Fruit fly (Drosophila melanogaster) whole organism, pupa: Measurements from ENCODE around the gene caup.

Experiments
- CG10348 ChIP-seq: fragments of 200-800 bp; sonication (Bioruptor generic); IDR thresholded peaks from 2 replicates; pipeline ENCODE4 v1.3.6; 2022; ENCODE audit warnings: missing biosample characterization, missing genetic modification characterization
- CG12605 ChIP-seq: fragments of 200-800 bp; sonication (Bioruptor generic); IDR thresholded peaks from 2 replicates; pipeline ENCODE4 v1.3.6; 2022; ENCODE audit warnings: missing biosample characterization, missing genetic modification characterization
- CG13204 ChIP-seq: fragments of 200-800 bp; sonication (Bioruptor generic); optimal IDR thresholded peaks from 2 replicates; lab custom pipeline; 2018; ENCODE audit warnings: missing biosample characterization, mild to moderate bottlenecking, missing genetic modification characterization, moderate library complexity
- CG14655 ChIP-seq: fragments of 200-800 bp; sonication (Bioruptor generic); optimal IDR thresholded peaks from 3 replicates; lab custom pipeline; 2017; ENCODE audit warnings: mild to moderate bottlenecking, missing biosample characterization, missing genetic modification reagents, missing genetic modification characterization
- CG15710 ChIP-seq: fragments of 200-800 bp; sonication (Bioruptor generic); optimal IDR thresholded peaks from 2 replicates; lab custom pipeline; 2018; ENCODE audit warnings: missing biosample characterization, mild to moderate bottlenecking, missing genetic modification characterization, moderate library complexity
- CG17806 ChIP-seq: fragments of 200-800 bp; sonication (Bioruptor generic); optimal IDR thresholded peaks from 2 replicates; lab custom pipeline; 2018; ENCODE audit warnings: missing biosample characterization, mild to moderate bottlenecking, missing genetic modification characterization, moderate library complexity
- CG32121 ChIP-seq: fragments of 200-800 bp; sonication (Bioruptor generic); IDR thresholded peaks from 2 replicates; pipeline ENCODE4 v1.3.6; 2022; ENCODE audit warnings: missing biosample characterization, missing genetic modification characterization
- CG34367 ChIP-seq: fragments of 200-800 bp; sonication (Bioruptor generic); optimal IDR thresholded peaks from 2 replicates; lab custom pipeline; 2018; ENCODE audit warnings: missing biosample characterization, mild to moderate bottlenecking, missing genetic modification characterization
- CG4496 ChIP-seq: fragments of 200-800 bp; sonication (Bioruptor generic); IDR thresholded peaks from 3 replicates; pipeline ENCODE4 v1.3.6; 2022; ENCODE audit warnings: missing biosample characterization, missing genetic modification characterization
- CG8159 ChIP-seq: fragments of 200-800 bp; sonication (Bioruptor generic); optimal IDR thresholded peaks from 3 replicates; lab custom pipeline; 2018; ENCODE audit warnings: missing biosample characterization, mild to moderate bottlenecking, missing genetic modification characterization, moderate library complexity
- CG8301 ChIP-seq: fragments of 200-800 bp; sonication (Bioruptor generic); optimal IDR thresholded peaks from 2 replicates; lab custom pipeline; 2018; ENCODE audit warnings: missing biosample characterization, mild to moderate bottlenecking, missing genetic modification characterization
- CG9948 ChIP-seq: fragments of 200-800 bp; sonication (Bioruptor generic); optimal IDR thresholded peaks from 2 replicates; lab custom pipeline; 2018; ENCODE audit warnings: missing biosample characterization, mild to moderate bottlenecking, missing genetic modification characterization, moderate library complexity
- D1 ChIP-seq: fragments of 200-800 bp; sonication (Bioruptor generic); optimal IDR thresholded peaks from 2 replicates; lab custom pipeline; 2018; ENCODE audit warnings: missing biosample characterization, mild to moderate bottlenecking, missing genetic modification characterization, moderate library complexity
- EcR ChIP-seq: fragments of 200-800 bp; sonication (Bioruptor generic); optimal IDR thresholded peaks from 3 replicates; lab custom pipeline; 2019; ENCODE audit warnings: missing biosample characterization, missing genetic modification characterization, mild to moderate bottlenecking, moderate library complexity, missing genetic modification reagents
- Ets98B ChIP-seq: fragments of 200-800 bp; sonication (Bioruptor generic); IDR thresholded peaks from 2 replicates; pipeline ENCODE4 v1.3.6; 2022; ENCODE audit warnings: missing biosample characterization, missing genetic modification characterization
- Pif1A ChIP-seq: fragments of 200-800 bp; sonication (Bioruptor generic); optimal IDR thresholded peaks from 3 replicates; lab custom pipeline; 2016; ENCODE audit warnings: missing biosample characterization, missing genetic modification characterization
- Pif1B ChIP-seq: fragments of 200-800 bp; sonication (Bioruptor generic); optimal IDR thresholded peaks from 3 replicates; lab custom pipeline; 2016; ENCODE audit warnings: missing biosample characterization, missing genetic modification characterization
- Snoo ChIP-seq: fragments of 200-800 bp; sonication (Bioruptor generic); optimal IDR thresholded peaks from 3 replicates; lab custom pipeline; 2017; ENCODE audit warnings: missing biosample characterization, mild to moderate bottlenecking, missing genetic modification characterization, inconsistent platforms
- fd96Ca ChIP-seq: fragments of 200-800 bp; sonication (Bioruptor generic); IDR thresholded peaks from 3 replicates; pipeline ENCODE4 v1.3.6; 2022; ENCODE audit warnings: missing biosample characterization, missing genetic modification characterization
- gl ChIP-seq: fragments of 200-800 bp; sonication (Bioruptor generic); optimal IDR thresholded peaks from 2 replicates; lab custom pipeline; 2018; ENCODE audit warnings: missing biosample characterization, mild to moderate bottlenecking, missing genetic modification characterization
- rn ChIP-seq: fragments of 200-800 bp; sonication (Bioruptor generic); IDR thresholded peaks from 2 replicates; pipeline ENCODE4 v1.3.6; 2022; ENCODE audit warnings: missing biosample characterization, missing genetic modification characterization

The caup gene

DNA sequence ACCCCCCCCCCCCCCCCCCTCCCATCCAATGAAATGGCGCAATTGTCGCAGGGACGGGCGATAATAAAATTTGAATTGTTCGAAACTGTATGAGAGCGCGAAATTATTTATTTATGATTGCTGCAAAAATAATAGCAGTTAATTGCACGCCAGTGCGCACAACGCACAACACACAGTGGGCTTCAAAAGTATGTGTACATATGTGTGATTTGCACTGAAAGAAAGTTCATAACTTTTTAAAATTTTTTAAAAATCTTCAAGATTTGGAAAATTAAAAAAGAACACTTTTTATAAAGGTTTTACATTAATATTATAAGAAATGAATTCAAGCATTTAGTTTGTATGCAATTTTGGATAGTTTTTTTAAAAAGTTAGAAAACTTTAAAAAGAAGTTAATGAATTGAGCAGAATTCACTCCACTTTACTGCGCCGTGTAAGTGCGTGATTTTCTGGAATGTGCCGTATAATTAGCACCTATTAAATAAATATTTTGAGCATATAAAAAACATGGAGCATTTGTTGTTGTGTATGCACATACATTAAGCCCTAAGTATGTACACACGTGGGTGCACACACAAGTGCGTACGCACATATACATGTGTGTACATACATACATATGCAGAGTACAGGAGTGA lies 19.3 kb upstream of the caup start:
- TF ChIP-seq Pif1B (GFP tag; lab: Kevin White, UChicago) = no peak
- no peak for TF ChIP-seq CG4496 (GFP tag; lab: Robert Waterston, UW)
- no peak for TF ChIP-seq Ets98B
- no peak for TF ChIP-seq CG32121 (GFP tag; lab: Robert Waterston, UW)
- no peak for TF ChIP-seq CG10348 (GFP tag; lab: Robert Waterston, UW)
- peak; percentile 32 for TF ChIP-seq CG34367
- TF ChIP-seq Pif1A (GFP tag; lab: Kevin White, UChicago) = no peak
- no peak for TF ChIP-seq CG12605
- TF ChIP-seq EcR (GFP tag; lab: Kevin White, UChicago) = no peak
- no peak for TF ChIP-seq CG13204 (GFP tag; lab: Kevin White, UChicago)
- TF ChIP-seq CG17806 (tag; lab: Kevin White, UChicago) = peak; percentile 7
- peak; percentile 8 for TF ChIP-seq CG15710 (tag; lab: Kevin White, UChicago)
- TF ChIP-seq rn = no peak
- no peak for TF ChIP-seq gl (tag; lab: Kevin White, UChicago)
- no peak for TF ChIP-seq CG8301 (tag; lab: Kevin White, UChicago)
- no peak for TF ChIP-seq Snoo (tag; lab: Kevin White, UChicago)
- TF ChIP-seq fd96Ca (GFP tag; lab: Robert Waterston, UW) = no peak
- peak; percentile 46 for TF ChIP-seq CG8159 (tag; lab: Kevin White, UChicago)
- TF ChIP-seq CG14655 = peak; percentile 39
- TF ChIP-seq CG9948 (tag; lab: Kevin White, UChicago) = peak; percentile 28
- peak; percentile 18 for TF ChIP-seq D1 (tag; lab: Kevin White, UChicago)
- TF ChIP-seq, all 21 proteins: peak for 7

DNA sequence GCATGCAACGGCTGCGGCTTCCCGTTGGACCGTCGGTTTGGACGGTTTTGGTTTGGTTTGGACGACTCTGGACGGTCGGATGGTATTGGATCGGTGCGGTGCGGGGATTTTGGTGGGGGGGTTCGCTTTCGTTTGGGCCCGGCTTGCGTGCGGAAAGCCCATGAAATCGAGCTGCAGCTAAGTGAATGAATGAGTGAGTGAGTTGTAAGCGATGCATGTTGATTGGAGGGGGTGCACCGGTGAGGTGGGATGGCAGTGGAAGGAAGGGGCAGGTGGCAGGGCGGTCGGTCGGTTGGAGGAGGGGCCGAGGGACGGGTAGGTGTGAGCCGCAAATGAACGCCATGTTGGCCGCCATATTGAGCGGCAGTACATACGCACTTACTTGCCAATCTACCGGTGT lies 18.7 kb upstream of the caup start:
- TF ChIP-seq Pif1A (GFP tag; lab: Kevin White, UChicago) (no peak), CG8301 (tag; lab: Kevin White, UChicago) (no peak), CG13204 (GFP tag; lab: Kevin White, UChicago) (peak; percentile 47)
- TF ChIP-seq, all 21 proteins: peak for 1

DNA sequence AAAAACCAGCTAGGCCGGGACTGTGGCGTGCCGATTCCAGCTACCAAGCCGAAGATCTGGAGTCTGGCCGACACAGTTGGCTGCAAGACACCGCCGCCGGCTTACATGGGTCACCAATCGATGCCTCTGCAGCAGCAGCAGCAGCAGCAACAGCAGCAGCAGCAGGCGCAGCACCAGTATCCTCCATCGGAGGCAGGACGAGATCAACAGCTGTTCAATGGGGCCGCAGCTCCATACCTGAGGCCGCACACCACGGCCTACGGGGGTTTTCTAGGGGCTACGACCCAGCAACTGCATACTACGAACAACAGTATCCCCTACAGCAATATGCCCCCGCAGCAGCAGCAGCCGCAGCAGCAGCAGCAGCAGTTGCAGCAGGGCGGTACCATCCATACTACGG lies 14.6 kb upstream of the caup start:
- TF ChIP-seq CG34367 (no peak), gl (tag; lab: Kevin White, UChicago) (no peak), CG8159 (tag; lab: Kevin White, UChicago) (no peak), fd96Ca (GFP tag; lab: Robert Waterston, UW) (no peak), CG14655 (no peak), CG32121 (GFP tag; lab: Robert Waterston, UW) (no peak), CG15710 (tag; lab: Kevin White, UChicago) (no peak), rn (no peak), D1 (tag; lab: Kevin White, UChicago) (no peak), EcR (GFP tag; lab: Kevin White, UChicago) (no peak), Snoo (tag; lab: Kevin White, UChicago) (no peak), CG10348 (GFP tag; lab: Robert Waterston, UW) (no peak), Pif1A (GFP tag; lab: Kevin White, UChicago) (no peak), CG12605 (no peak), CG17806 (tag; lab: Kevin White, UChicago) (no peak), CG4496 (GFP tag; lab: Robert Waterston, UW) (no peak), CG8301 (tag; lab: Kevin White, UChicago) (no peak), CG13204 (GFP tag; lab: Kevin White, UChicago) (no peak)

DNA sequence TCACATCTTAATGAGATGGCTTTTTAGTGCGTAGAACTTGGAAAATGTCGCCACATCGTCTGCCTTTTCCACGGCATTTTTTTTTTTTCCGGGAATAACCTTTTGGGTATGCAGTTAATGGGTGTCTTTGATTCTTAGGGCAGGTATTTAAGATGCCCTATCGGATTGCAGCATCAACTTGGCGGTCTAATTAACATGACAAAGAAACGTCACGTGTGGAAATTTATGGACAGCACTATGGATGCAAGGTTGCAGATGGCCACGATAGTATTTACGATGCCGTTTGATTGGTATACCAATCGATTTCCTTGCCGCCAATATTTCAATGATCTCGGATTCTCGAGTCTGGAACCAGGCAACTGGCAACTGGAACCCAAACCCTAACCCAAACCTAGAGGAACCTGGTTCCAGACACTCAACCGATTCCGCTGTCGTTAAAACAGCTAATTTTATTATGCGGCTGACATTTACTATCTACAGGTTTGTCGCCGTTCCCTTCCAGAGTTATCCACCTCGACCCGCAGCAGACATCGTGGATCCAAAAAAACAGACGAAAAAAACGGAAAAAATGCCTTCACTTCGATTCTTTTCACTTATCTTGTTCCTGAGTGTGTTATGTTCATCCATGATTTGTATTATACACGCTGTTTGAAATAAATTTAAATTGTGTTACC lies 8.1 kb upstream of the caup start:
- TF ChIP-seq EcR (GFP tag; lab: Kevin White, UChicago) (no peak), Pif1B (GFP tag; lab: Kevin White, UChicago) (no peak), CG12605 (no peak), Snoo (tag; lab: Kevin White, UChicago) (no peak), gl (tag; lab: Kevin White, UChicago) (no peak), CG32121 (GFP tag; lab: Robert Waterston, UW) (no peak), rn (no peak), CG8159 (tag; lab: Kevin White, UChicago) (no peak), Pif1A (GFP tag; lab: Kevin White, UChicago) (no peak), CG15710 (tag; lab: Kevin White, UChicago) (no peak), fd96Ca (GFP tag; lab: Robert Waterston, UW) (no peak), Ets98B (no peak), CG17806 (tag; lab: Kevin White, UChicago) (no peak), CG8301 (tag; lab: Kevin White, UChicago) (no peak)

DNA sequence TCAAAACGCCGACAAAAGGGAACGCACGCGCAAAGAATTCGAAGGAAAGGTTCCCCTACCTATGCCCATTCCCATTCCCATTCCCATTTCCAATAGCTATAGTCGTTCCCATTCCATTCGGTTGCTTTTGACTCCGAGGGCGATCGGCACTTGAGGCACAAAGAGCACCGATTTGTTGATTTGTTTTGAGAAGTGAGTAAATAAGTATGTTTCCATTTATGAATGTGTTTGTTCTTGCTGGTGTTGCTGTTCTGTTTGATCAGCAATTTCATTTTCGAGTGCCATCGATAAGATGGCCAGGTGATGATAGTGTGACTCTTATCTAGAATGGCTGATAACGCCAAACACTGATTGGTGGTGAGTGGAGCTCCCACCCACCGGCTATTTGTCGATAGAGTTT lies 3.1 kb upstream of the caup start:
- no peak for TF ChIP-seq CG32121 (GFP tag; lab: Robert Waterston, UW)

DNA sequence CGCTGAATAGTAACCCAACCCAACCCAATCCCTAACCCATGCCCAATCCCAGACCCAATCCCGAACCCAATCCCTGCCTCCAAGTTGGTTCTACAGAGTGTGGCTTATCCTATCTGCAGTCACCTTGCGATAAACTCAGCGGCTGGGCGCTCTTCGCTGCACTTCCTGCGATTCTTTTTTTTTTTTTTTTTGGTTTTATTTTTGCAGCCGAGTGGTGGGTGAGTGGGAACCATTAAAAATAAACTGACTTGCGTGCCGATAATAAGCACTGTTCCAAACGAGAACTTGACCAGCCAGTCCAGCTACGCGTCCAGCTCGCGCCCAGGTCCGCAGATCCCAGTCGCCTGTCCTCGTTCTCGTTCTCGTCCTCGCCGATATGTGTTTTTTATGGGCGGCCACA lies 5.6 kb downstream of the caup start:
- peak; percentile 61 for TF ChIP-seq CG13204 (GFP tag; lab: Kevin White, UChicago)
- peak; percentile 38 for TF ChIP-seq CG34367
- peak; percentile 38 for TF ChIP-seq gl (tag; lab: Kevin White, UChicago)
- no peak for TF ChIP-seq Snoo (tag; lab: Kevin White, UChicago)
- peak; percentile 24 for TF ChIP-seq CG8159 (tag; lab: Kevin White, UChicago)
- TF ChIP-seq D1 (tag; lab: Kevin White, UChicago) = no peak
- TF ChIP-seq Pif1A (GFP tag; lab: Kevin White, UChicago) = peak; percentile 21
- TF ChIP-seq CG15710 (tag; lab: Kevin White, UChicago) = peak; percentile 48
- TF ChIP-seq, all 21 proteins: peak for 6
